Fruit fly (Drosophila melanogaster): ENCODE results near the gene GNBP1.

dm6 chr3L:18723172-18723571, 47.6 kb downstream of the GNBP1 start, which contains the start of gene CG12477:
- TF ChIP-seq Mnt (GFP tag; optimal IDR thresholded peaks at IDR 0.05): no peak
- no peak for TF ChIP-seq ovo (GFP tag; optimal IDR thresholded peaks at IDR 0.05)
- no peak for TF ChIP-seq CG14711 (tag; optimal IDR thresholded peaks at IDR 0.05)
- no peak for TF ChIP-seq Crg-1 (GFP tag; optimal IDR thresholded peaks at IDR 0.05)
- TF ChIP-seq kay (GFP tag; ENCODE audit: borderline replicate concordance): no peak
- no peak for TF ChIP-seq toe (GFP tag; optimal IDR thresholded peaks at IDR 0.05)
- no peak for TF ChIP-seq CG12768 (GFP tag; optimal IDR thresholded peaks at IDR 0.05)
- no peak for TF ChIP-seq CG5204 (GFP tag; optimal IDR thresholded peaks at IDR 0.05)
- no peak for TF ChIP-seq CG7101 (tag; optimal IDR thresholded peaks at IDR 0.05)

Data from whole organism, adult.